Worm (Caenorhabditis elegans): Measurements from ENCODE around the gene lipl-5.

DNA sequence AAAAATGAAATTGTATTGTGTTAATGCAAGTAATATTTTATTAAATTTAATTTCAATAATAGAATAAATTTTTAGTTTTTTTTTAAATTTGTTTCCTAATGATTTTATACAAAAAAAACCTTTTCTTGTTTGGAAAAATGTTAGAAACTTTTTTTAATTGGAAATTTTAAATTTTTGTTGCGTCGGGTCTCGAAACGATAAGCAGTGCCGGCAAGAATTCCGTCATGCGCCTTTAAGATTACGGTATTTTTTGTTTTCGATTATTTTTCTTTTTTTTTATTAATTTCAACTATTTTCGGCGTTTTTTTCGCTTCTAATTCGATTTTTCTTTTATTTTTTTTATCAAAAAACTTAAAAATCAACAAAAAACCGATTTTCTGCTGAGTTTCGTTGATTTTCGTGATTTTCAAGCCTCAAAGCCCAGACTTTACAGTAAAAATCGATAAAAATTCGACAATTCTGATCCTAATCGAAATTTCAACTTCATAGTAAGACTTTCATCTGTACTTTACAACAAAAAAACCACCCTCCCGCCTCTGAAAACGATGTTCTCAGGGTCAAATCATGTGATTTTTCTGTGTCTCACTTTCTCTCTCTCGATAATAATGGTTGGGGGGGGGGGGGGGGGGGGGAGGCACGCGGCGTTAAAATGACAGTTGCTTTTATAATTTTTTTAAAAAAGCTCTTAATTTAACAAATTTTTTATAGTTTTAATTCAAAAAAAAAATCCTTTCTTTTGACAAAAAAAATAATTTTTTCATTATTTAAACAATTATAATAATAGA, 37.8 kb upstream of the lipl-5 start:
- TF ChIP-seq lin-13 (GFP tag; optimal IDR thresholded peaks at IDR 0.05) (no peak), mef-2 (tag; optimal IDR thresholded peaks at IDR 0.05) (no peak)

All from whole organism, L1 larva.